Fruit fly (Drosophila melanogaster): Measurements from ENCODE around the gene CG5078.

Gene CG5078

DNA sequence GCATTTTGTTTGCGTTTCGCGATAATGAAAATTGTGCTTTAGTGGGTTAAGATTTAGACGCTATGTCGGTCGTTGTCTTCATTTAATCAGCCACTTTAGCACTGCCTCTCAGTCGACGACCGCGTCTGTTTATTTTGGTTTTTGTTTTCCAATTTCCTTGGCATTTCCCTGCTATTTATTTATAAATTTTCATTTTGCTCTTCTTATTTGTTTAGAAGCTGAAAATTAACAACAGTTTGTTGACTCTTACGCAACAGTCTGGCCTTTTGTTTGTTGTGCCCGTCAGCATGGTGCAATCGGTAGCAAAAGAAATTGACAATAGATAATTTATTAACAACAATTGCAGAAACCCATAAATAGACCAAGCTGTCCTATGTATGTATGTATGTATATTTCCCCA lies 1.7 kb downstream of the CG5078 start (continued):
- TF ChIP-seq fd96Cb (tag; optimal IDR thresholded peaks at IDR 0.05), result no peak
- TF ChIP-seq CG18262 (tag; optimal IDR thresholded peaks at IDR 0.05), result no peak
- no peak for TF ChIP-seq pho (GFP tag; optimal IDR thresholded peaks at IDR 0.05)
- no peak for TF ChIP-seq CG13894 (tag; optimal IDR thresholded peaks at IDR 0.05)
- TF ChIP-seq CG2678 (tag; optimal IDR thresholded peaks at IDR 0.05), result peak; percentile 20
- TF ChIP-seq CG6765 (GFP tag; optimal IDR thresholded peaks at IDR 0.05), result no peak
- no peak for TF ChIP-seq CG11456 (GFP tag; IDR thresholded peaks at IDR 0.05)
- no peak for TF ChIP-seq ranshi (GFP tag; IDR thresholded peaks at IDR 0.05)
- peak; percentile 56; the same call in 1 of the 2 replicates for TF ChIP-seq Xrp1 (GFP tag; IDR thresholded peaks at IDR 0.05)
- no peak for TF ChIP-seq Nf-YC (tag; optimal IDR thresholded peaks at IDR 0.05)
- peak in 1 of 2 experiments; percentile 94 for TF ChIP-seq Pdp1 (GFP tag; optimal IDR thresholded peaks at IDR 0.05)
- no peak for TF ChIP-seq NK7.1 (GFP tag; optimal IDR thresholded peaks at IDR 0.05)
- no peak for TF ChIP-seq Hr51 (GFP tag; optimal IDR thresholded peaks at IDR 0.05)
- TF ChIP-seq wor (GFP tag; IDR thresholded peaks at IDR 0.05), result no peak
- no peak for TF ChIP-seq abd-A (tag; optimal IDR thresholded peaks at IDR 0.05)
- no peak for TF ChIP-seq dmrt99B (tag; optimal IDR thresholded peaks at IDR 0.05)
- no peak for TF ChIP-seq bigmax (GFP tag; optimal IDR thresholded peaks at IDR 0.05)
- TF ChIP-seq gsb-n (tag; optimal IDR thresholded peaks at IDR 0.05), result no peak
- peak; percentile 45 for TF ChIP-seq ATbp (GFP tag; optimal IDR thresholded peaks at IDR 0.05)
- TF ChIP-seq Dfd (GFP tag; optimal IDR thresholded peaks at IDR 0.05), result no peak
- TF ChIP-seq Vsx1 (GFP tag; optimal IDR thresholded peaks at IDR 0.05), result no peak
- no peak for TF ChIP-seq kah (GFP tag; optimal IDR thresholded peaks at IDR 0.05)
- TF ChIP-seq YL-1 (GFP tag; optimal IDR thresholded peaks at IDR 0.05), result no peak
- no peak for TF ChIP-seq croc (GFP tag; conservative IDR thresholded peaks at IDR 0.05)
- no peak for TF ChIP-seq lov (optimal IDR thresholded peaks at IDR 0.05)
- 0 out of 3 replicates have a peak, but pooled peaks have one; percentile 43 for TF ChIP-seq lov (GFP tag; IDR thresholded peaks at IDR 0.05)
- TF ChIP-seq sens (GFP tag), result peak; percentile 9
- TF ChIP-seq crp (GFP tag; optimal IDR thresholded peaks at IDR 0.05), result no peak
- TF ChIP-seq CG12071 (GFP tag; optimal IDR thresholded peaks at IDR 0.05), result no peak
- peak; percentile 53 for TF ChIP-seq fd64A (GFP tag; optimal IDR thresholded peaks at IDR 0.05)
- no peak for TF ChIP-seq E2f2 (GFP tag; IDR thresholded peaks at IDR 0.05)
- no peak for TF ChIP-seq da (GFP tag; optimal IDR thresholded peaks at IDR 0.05)
- no peak for TF ChIP-seq Mad (GFP tag; optimal IDR thresholded peaks at IDR 0.05)
- TF ChIP-seq CG10959 (GFP tag; IDR thresholded peaks at IDR 0.05), result no peak
- no peak for TF ChIP-seq zfh2 (GFP tag; optimal IDR thresholded peaks at IDR 0.05)
- TF ChIP-seq Antp (GFP tag; optimal IDR thresholded peaks at IDR 0.05), result no peak
- no peak for TF ChIP-seq hkb (optimal IDR thresholded peaks at IDR 0.05)
- no peak for TF ChIP-seq hkb (GFP tag; IDR thresholded peaks at IDR 0.05)
- no peak for TF ChIP-seq eyg (GFP tag; optimal IDR thresholded peaks at IDR 0.05)
- no peak for TF ChIP-seq CG13296 (GFP tag; optimal IDR thresholded peaks at IDR 0.05)
- no peak for TF ChIP-seq Bteb2 (GFP tag; optimal IDR thresholded peaks at IDR 0.05)
- no peak for TF ChIP-seq PHDP (tag; optimal IDR thresholded peaks at IDR 0.05)
- TF ChIP-seq psq (GFP tag; optimal IDR thresholded peaks at IDR 0.05), result no peak
- no peak for TF ChIP-seq CHES-1-like (GFP tag; optimal IDR thresholded peaks at IDR 0.05)
- no peak for TF ChIP-seq Abd-B (GFP tag; optimal IDR thresholded peaks at IDR 0.05)
- no peak for TF ChIP-seq tap (tag; optimal IDR thresholded peaks at IDR 0.05)
- no peak for TF ChIP-seq CG17186 (GFP tag; optimal IDR thresholded peaks at IDR 0.05)
- TF ChIP-seq CG8478 (optimal IDR thresholded peaks at IDR 0.05), result no peak
- no peak for TF ChIP-seq pnt (GFP tag; optimal IDR thresholded peaks at IDR 0.05)
- TF ChIP-seq gt (GFP tag; IDR thresholded peaks at IDR 0.05), result no peak
- TF ChIP-seq zen (tag; optimal IDR thresholded peaks at IDR 0.05), result no peak
- TF ChIP-seq cas (GFP tag; IDR thresholded peaks at IDR 0.05), result no peak
- peak; percentile 18 for TF ChIP-seq HHEX (GFP tag; optimal IDR thresholded peaks at IDR 0.05)
